1 fruit fly cellular context compared by ENCODE assay signal in genomic region chr2L:9576269-9576933, dm6.
A peak's percentile ranks its signal among the peaks of the same experiment; 100 is the strongest.
TF ChIP-seq lines count a peak whose summit lies in the region.

Gene Mtpalpha (minus strand): TSS chr2L:9576769.

TF ChIP-seq in whole organism, embryonic, 481 proteins besides CTCF, POLR2A, EP300 and RAD21 (continued from another document and continues in another):
- TF ChIP-seq Dip2 (GFP tag; IDR thresholded peaks at IDR 0.05; lab: Robert Waterston, UW) (peak; percentile 98), ase (GFP tag; IDR thresholded peaks at IDR 0.05; lab: Robert Waterston, UW) (0 out of 3 replicates have a peak, but pooled peaks have one; percentile 22), gcm2 (GFP tag; optimal IDR thresholded peaks at IDR 0.05; lab: Kevin White, UChicago) (peak; percentile 2), Drgx (GFP tag; IDR thresholded peaks at IDR 0.05; lab: Robert Waterston, UW) (peak; percentile 90), vnd (GFP tag; IDR thresholded peaks at IDR 0.05; lab: Robert Waterston, UW; ENCODE audit: partially characterized antibody) (no peak), Hsf (GFP tag; optimal IDR thresholded peaks at IDR 0.05; lab: Kevin White, UChicago) (peak; percentile 42), CG8359 (GFP tag; optimal IDR thresholded peaks at IDR 0.05; lab: Kevin White, UChicago; ENCODE audit: borderline replicate concordance) (no peak), Fer1 (GFP tag; optimal IDR thresholded peaks at IDR 0.05; lab: Kevin White, UChicago) (peak; percentile 24), unpg (GFP tag; optimal IDR thresholded peaks at IDR 0.05; lab: Kevin White, UChicago) (peak; percentile 45), salm (tag; optimal IDR thresholded peaks at IDR 0.05; lab: Kevin White, UChicago) (peak; percentile 6), CG6791 (GFP tag; IDR thresholded peaks at IDR 0.05; lab: Robert Waterston, UW; ENCODE audit: partially characterized antibody) (peak; percentile 63; the same call in 2 of the 3 replicates), CG3847 (GFP tag; IDR thresholded peaks at IDR 0.05; lab: Robert Waterston, UW) (peak; percentile 50; the same call in 1 of the 2 replicates), cad (GFP tag; optimal IDR thresholded peaks at IDR 0.05; lab: Kevin White, UChicago) (no peak), nmo (GFP tag; optimal IDR thresholded peaks at IDR 0.05; lab: Kevin White, UChicago) (peak; percentile 56), ind (GFP tag; optimal IDR thresholded peaks at IDR 0.05; lab: Kevin White, UChicago) (peak; percentile 15), CG3163 (GFP tag; optimal IDR thresholded peaks at IDR 0.05; lab: Kevin White, UChicago) (peak; percentile 1), Nf-YB (GFP tag; optimal IDR thresholded peaks at IDR 0.05; lab: Kevin White, UChicago) (peak; percentile 31), dysf (GFP tag; IDR thresholded peaks at IDR 0.05; lab: Robert Waterston, UW) (peak; percentile 53; the same call in 2 of the 3 replicates), sob (GFP tag; IDR thresholded peaks at IDR 0.05; lab: Robert Waterston, UW) (peak; percentile 39; the same call in 1 of the 2 replicates), CG6765 (GFP tag; optimal IDR thresholded peaks at IDR 0.05; lab: Kevin White, UChicago) (peak; percentile 42), Hmr (GFP tag; optimal IDR thresholded peaks at IDR 0.05; lab: Kevin White, UChicago) (peak; percentile 74), CG10267 (tag; optimal IDR thresholded peaks at IDR 0.05; lab: Kevin White, UChicago) (peak; percentile 67), gem (tag; optimal IDR thresholded peaks at IDR 0.05; lab: Kevin White, UChicago) (no peak), Blimp-1 (GFP tag; optimal IDR thresholded peaks at IDR 0.05; lab: Kevin White, UChicago) (peak; percentile 64), az2 (GFP tag; optimal IDR thresholded peaks at IDR 0.05; lab: Kevin White, UChicago) (peak; percentile 50), knrl (GFP tag; IDR thresholded peaks at IDR 0.05; lab: Robert Waterston, UW; ENCODE audit: partially characterized antibody) (peak; percentile 44; the same call in 1 of the 3 replicates), NK7.1 (GFP tag; optimal IDR thresholded peaks at IDR 0.05; lab: Kevin White, UChicago) (no peak), CG10462 (GFP tag; optimal IDR thresholded peaks at IDR 0.05; lab: Kevin White, UChicago) (peak; percentile 34), CG1024 (GFP tag; IDR thresholded peaks at IDR 0.05; lab: Robert Waterston, UW) (no peak), bsh (GFP tag; optimal IDR thresholded peaks at IDR 0.05; lab: Kevin White, UChicago) (peak; percentile 27 to 99), tgo (GFP tag; IDR thresholded peaks at IDR 0.05; lab: Robert Waterston, UW) (0 out of 3 replicates have a peak, but pooled peaks have one; percentile 17), mam (GFP tag; optimal IDR thresholded peaks at IDR 0.05; lab: Kevin White, UChicago) (peak; percentile 44), CG5180 (GFP tag; optimal IDR thresholded peaks at IDR 0.05; lab: Kevin White, UChicago) (no peak), pita (GFP tag; optimal IDR thresholded peaks at IDR 0.05; lab: Kevin White, UChicago) (peak; percentile 29), Max (GFP tag; optimal IDR thresholded peaks at IDR 0.05; lab: Kevin White, UChicago) (peak; percentile 26), YL-1 (GFP tag; optimal IDR thresholded peaks at IDR 0.05; lab: Kevin White, UChicago) (peak; percentile 67), CG1602 (GFP tag; optimal IDR thresholded peaks at IDR 0.05; lab: Kevin White, UChicago) (peak; percentile 28), schlank (tag; optimal IDR thresholded peaks at IDR 0.05; lab: Kevin White, UChicago) (no peak), CG12942 (GFP tag; optimal IDR thresholded peaks at IDR 0.05; lab: Kevin White, UChicago) (no peak), Eip74EF (GFP tag; optimal IDR thresholded peaks at IDR 0.05; lab: Kevin White, UChicago) (peak in 1 of 2 experiments; percentile 4), CG4707 (GFP tag; optimal IDR thresholded peaks at IDR 0.05; lab: Kevin White, UChicago) (peak; percentile 12), pzg (GFP tag; optimal IDR thresholded peaks at IDR 0.05; lab: Kevin White, UChicago) (peak; percentile 73), CG12659 (GFP tag; optimal IDR thresholded peaks at IDR 0.05; lab: Kevin White, UChicago) (peak; percentile 61), mirr (GFP tag; optimal IDR thresholded peaks at IDR 0.05; lab: Kevin White, UChicago) (peak; percentile 42), CG9609 (GFP tag; optimal IDR thresholded peaks at IDR 0.05; lab: Kevin White, UChicago) (peak; percentile 13), CHES-1-like (GFP tag; optimal IDR thresholded peaks at IDR 0.05; lab: Kevin White, UChicago) (peak; percentile 23), CG32772 (GFP tag; IDR thresholded peaks at IDR 0.05; lab: Robert Waterston, UW) (0 out of 2 replicates have a peak, but pooled peaks have one; percentile 31), unc-4 (GFP tag; IDR thresholded peaks at IDR 0.05; lab: Robert Waterston, UW; ENCODE audit: partially characterized antibody) (0 out of 2 replicates have a peak, but pooled peaks have one; percentile 20), ERR (GFP tag; optimal IDR thresholded peaks at IDR 0.05; lab: Kevin White, UChicago) (no peak), CG6254 (GFP tag; optimal IDR thresholded peaks at IDR 0.05; lab: Kevin White, UChicago) (peak; percentile 71), sqz (GFP tag; optimal IDR thresholded peaks at IDR 0.05; lab: Kevin White, UChicago) (peak; percentile 72), ems (GFP tag; optimal IDR thresholded peaks at IDR 0.05; lab: Kevin White, UChicago) (peak; percentile 16), CG11696 (GFP tag; IDR thresholded peaks at IDR 0.05; lab: Robert Waterston, UW) (no peak), CG8089 (GFP tag; optimal IDR thresholded peaks at IDR 0.05; lab: Kevin White, UChicago) (peak; percentile 60), CG10366 (GFP tag; IDR thresholded peaks at IDR 0.05; lab: Robert Waterston, UW) (peak; percentile 32; the same call in 1 of the 2 replicates), dimm (GFP tag; IDR thresholded peaks at IDR 0.05; lab: Robert Waterston, UW) (no peak), Hr78 (GFP tag; optimal IDR thresholded peaks at IDR 0.05; lab: Kevin White, UChicago) (peak in 1 of 2 experiments; percentile 36), Mes4 (GFP tag; optimal IDR thresholded peaks at IDR 0.05; lab: Kevin White, UChicago) (no peak), Med (GFP tag; lab: Kevin White, UChicago) (peak; percentile 89), scrt (GFP tag; optimal IDR thresholded peaks at IDR 0.05; lab: Kevin White, UChicago) (peak; percentile 99), chinmo (GFP tag; IDR thresholded peaks at IDR 0.05; lab: Robert Waterston, UW; ENCODE audit: partially characterized antibody) (peak; percentile 86; the same call in 2 of the 4 replicates), CG14710 (tag; optimal IDR thresholded peaks at IDR 0.05; lab: Kevin White, UChicago) (peak; percentile 47), CG12744 (GFP tag; optimal IDR thresholded peaks at IDR 0.05; lab: Kevin White, UChicago) (peak; percentile 27), Sry-δ (GFP tag; optimal IDR thresholded peaks at IDR 0.05; lab: Kevin White, UChicago) (peak; percentile 43), trh (GFP tag; optimal IDR thresholded peaks at IDR 0.05; lab: Kevin White, UChicago) (no peak), pros (GFP tag; optimal IDR thresholded peaks at IDR 0.05; lab: Kevin White, UChicago) (no peak), Ets65A (GFP tag; lab: Kevin White, UChicago) (peak; percentile 58), CG13624 (GFP tag; optimal IDR thresholded peaks at IDR 0.05; lab: Kevin White, UChicago) (peak; percentile 36), H2.0 (GFP tag; IDR thresholded peaks at IDR 0.05; lab: Robert Waterston, UW) (no peak), CG13775 (GFP tag; optimal IDR thresholded peaks at IDR 0.05; lab: Kevin White, UChicago) (no peak), sug (tag; optimal IDR thresholded peaks at IDR 0.05; lab: Kevin White, UChicago) (peak; percentile 32), CG42726 (GFP tag; IDR thresholded peaks at IDR 0.05; lab: Robert Waterston, UW; ENCODE audit: partially characterized antibody) (0 out of 2 replicates have a peak, but pooled peaks have one; percentile 15), CG34376 (GFP tag; optimal IDR thresholded peaks at IDR 0.05; lab: Kevin White, UChicago) (peak; percentile 78), kah (GFP tag; optimal IDR thresholded peaks at IDR 0.05; lab: Kevin White, UChicago) (peak; percentile 88), Lhr (GFP tag; optimal IDR thresholded peaks at IDR 0.05; lab: Kevin White, UChicago) (peak; percentile 88), Jarid2 (GFP tag; optimal IDR thresholded peaks at IDR 0.05; lab: Kevin White, UChicago) (peak; percentile 60), CG15269 (tag; optimal IDR thresholded peaks at IDR 0.05; lab: Kevin White, UChicago) (peak; percentile 20), phol (tag; optimal IDR thresholded peaks at IDR 0.05; lab: Kevin White, UChicago) (peak; percentile 27), CG15601 (tag; optimal IDR thresholded peaks at IDR 0.05; lab: Kevin White, UChicago) (peak; percentile 39), HmgZ (tag; optimal IDR thresholded peaks at IDR 0.05; lab: Kevin White, UChicago) (peak; percentile 55), Antp (GFP tag; optimal IDR thresholded peaks at IDR 0.05; lab: Kevin White, UChicago) (peak; percentile 55), Meics (GFP tag; optimal IDR thresholded peaks at IDR 0.05; lab: Kevin White, UChicago) (peak; percentile 49), CG13424 (tag; optimal IDR thresholded peaks at IDR 0.05; lab: Kevin White, UChicago) (peak; percentile 48), CG32532 (GFP tag; IDR thresholded peaks at IDR 0.05; lab: Robert Waterston, UW) (peak; percentile 71), Gug (GFP tag; IDR thresholded peaks at IDR 0.05; lab: Robert Waterston, UW) (0 out of 4 replicates have a peak, but pooled peaks have one; percentile 20), onecut (GFP tag; IDR thresholded peaks at IDR 0.05; lab: Robert Waterston, UW) (peak; percentile 33; the same call in 1 of the 2 replicates), NFAT (GFP tag; IDR thresholded peaks at IDR 0.05; lab: Robert Waterston, UW) (peak; percentile 62; the same call in 1 of the 2 replicates), lmd (GFP tag; IDR thresholded peaks at IDR 0.05; lab: Robert Waterston, UW) (peak; percentile 33; the same call in 1 of the 2 replicates), pum (GFP tag; optimal IDR thresholded peaks at IDR 0.05; lab: Kevin White, UChicago) (peak; percentile 27), sc (optimal IDR thresholded peaks at IDR 0.05; lab: Kevin White, UChicago) (no peak), sc (GFP tag; optimal IDR thresholded peaks at IDR 0.05; lab: Kevin White, UChicago) (no peak), HmgD (GFP tag; optimal IDR thresholded peaks at IDR 0.05; lab: Kevin White, UChicago) (peak; percentile 20), Dbx (GFP tag; IDR thresholded peaks at IDR 0.05; lab: Robert Waterston, UW) (peak; percentile 31; the same call in 1 of the 3 replicates), CG15514 (GFP tag; optimal IDR thresholded peaks at IDR 0.05; lab: Kevin White, UChicago) (peak; percentile 0), CG17802 (tag; optimal IDR thresholded peaks at IDR 0.05; lab: Kevin White, UChicago) (no peak), slbo (GFP tag; IDR thresholded peaks at IDR 0.05; lab: Robert Waterston, UW) (peak; percentile 63; the same call in 1 of the 2 replicates), toy (GFP tag; IDR thresholded peaks at IDR 0.05; lab: Robert Waterston, UW) (no peak), CG11247 (GFP tag; IDR thresholded peaks at IDR 0.05; lab: Robert Waterston, UW) (peak; percentile 61), NC2α (GFP tag; optimal IDR thresholded peaks at IDR 0.05; lab: Kevin White, UChicago) (no peak), CG12155 (GFP tag; optimal IDR thresholded peaks at IDR 0.05; lab: Kevin White, UChicago) (peak; percentile 48), Myb (GFP tag; optimal IDR thresholded peaks at IDR 0.05; lab: Kevin White, UChicago) (peak; percentile 56), CG6654 (GFP tag; optimal IDR thresholded peaks at IDR 0.05; lab: Kevin White, UChicago) (no peak), CG9817 (tag; optimal IDR thresholded peaks at IDR 0.05; lab: Kevin White, UChicago) (peak; percentile 46), CG33213 (GFP tag; optimal IDR thresholded peaks at IDR 0.05; lab: Kevin White, UChicago) (peak; percentile 76), caup (GFP tag; optimal IDR thresholded peaks at IDR 0.05; lab: Kevin White, UChicago; ENCODE audit: severe bottlenecking) (peak; percentile 26), Dp (GFP tag; optimal IDR thresholded peaks at IDR 0.05; lab: Kevin White, UChicago) (peak; percentile 51), crp (GFP tag; optimal IDR thresholded peaks at IDR 0.05; lab: Kevin White, UChicago) (no peak), Elba2 (GFP tag; optimal IDR thresholded peaks at IDR 0.05; lab: Kevin White, UChicago) (peak; percentile 2), CG9932 (GFP tag; IDR thresholded peaks at IDR 0.05; lab: Robert Waterston, UW) (peak; percentile 59), pan (optimal IDR thresholded peaks at IDR 0.05; lab: Kevin White, UChicago) (no peak), pan (GFP tag; optimal IDR thresholded peaks at IDR 0.05 in 1 of 2, IDR thresholded peaks at IDR 0.05 in 1 of 2) (peak in 1 of 2 experiments; percentile 18), D19A (tag; optimal IDR thresholded peaks at IDR 0.05; lab: Kevin White, UChicago) (no peak), row (GFP tag; IDR thresholded peaks at IDR 0.05; lab: Robert Waterston, UW) (0 out of 3 replicates have a peak, but pooled peaks have one; percentile 20), BtbVII (GFP tag; optimal IDR thresholded peaks at IDR 0.05; lab: Kevin White, UChicago) (peak; percentile 23), BEAF-32 (GFP tag; optimal IDR thresholded peaks at IDR 0.05; lab: Kevin White, UChicago) (peak; percentile 28), B-H2 (GFP tag; optimal IDR thresholded peaks at IDR 0.05; lab: Kevin White, UChicago) (peak; percentile 1), CG14441 (GFP tag; IDR thresholded peaks at IDR 0.05; lab: Robert Waterston, UW) (0 out of 2 replicates have a peak, but pooled peaks have one; percentile 7), sens-2 (GFP tag; IDR thresholded peaks at IDR 0.05; lab: Robert Waterston, UW) (no peak), dmrt11E (tag; optimal IDR thresholded peaks at IDR 0.05; lab: Kevin White, UChicago) (peak; percentile 32), CG15073 (GFP tag; optimal IDR thresholded peaks at IDR 0.05; lab: Kevin White, UChicago) (no peak), MBD-R2 (GFP tag; IDR thresholded peaks at IDR 0.05; lab: Robert Waterston, UW) (peak; percentile 72), btn (GFP tag; optimal IDR thresholded peaks at IDR 0.05; lab: Kevin White, UChicago) (no peak), Dip3 (GFP tag; optimal IDR thresholded peaks at IDR 0.05; lab: Kevin White, UChicago) (no peak), croc (GFP tag; conservative IDR thresholded peaks at IDR 0.05; lab: Robert Waterston, UW) (no peak), CG17361 (GFP tag; IDR thresholded peaks at IDR 0.05; lab: Robert Waterston, UW) (0 out of 3 replicates have a peak, but pooled peaks have one; percentile 49), CG8944 (GFP tag; optimal IDR thresholded peaks at IDR 0.05; lab: Kevin White, UChicago) (peak; percentile 4), CrebB (tag; optimal IDR thresholded peaks at IDR 0.05; lab: Kevin White, UChicago) (peak; percentile 0)
